Worm (Caenorhabditis elegans) whole organism, L4 larva: ENCODE results near the gene gbb-1.

Experiments
- F44E2.7 ChIP-seq: fragments of 200-800 bp; sonication (Bioruptor generic); IDR thresholded peaks from 2 replicates; pipeline ENCODE4 v2.1.2; 2022; ENCODE audit warnings: missing genetic modification characterization, missing compliant biosample characterization
- T20F7.1 ChIP-seq: fragments of 200-800 bp; sonication (Bioruptor generic); optimal IDR thresholded peaks from 2 replicates; lab custom pipeline; 2018; ENCODE audit warnings: mild to moderate bottlenecking, missing genetic modification characterization, missing compliant biosample characterization
- T26A8.4 ChIP-seq: fragments of 200-800 bp; sonication (Bioruptor generic); IDR thresholded peaks from 2 replicates; pipeline ENCODE4 v1.3.6; 2022; ENCODE audit warnings: missing genetic modification characterization, missing compliant biosample characterization
- ZK337.2 ChIP-seq: fragments of 200-800 bp; sonication (Bioruptor generic); IDR thresholded peaks from 2 replicates; pipeline ENCODE4 v1.3.6; 2022; ENCODE audit warnings: missing genetic modification reagents, missing genetic modification characterization, missing compliant biosample characterization
- ZK546.5 ChIP-seq, 2 experiments: sonication (generic microtip); optimal IDR thresholded peaks; 2 replicates each; lab custom pipeline; 2017; ENCODE audit warnings: missing biosample characterization in 2 of 2, missing genetic modification characterization in 2 of 2
- aha-1 ChIP-seq: fragments of 150-350 bp; peaks from one replicate; lab custom pipeline; 2014; ENCODE audit warnings: missing biosample characterization, missing genetic modification characterization
- aly-2 ChIP-seq: sonication (generic microtip); optimal IDR thresholded peaks from 2 replicates; lab custom pipeline; 2018; ENCODE audit warnings: missing biosample characterization, missing genetic modification characterization
- arid-1 ChIP-seq: fragments of 200-800 bp; sonication (Bioruptor generic); conservative IDR thresholded peaks from 2 replicates; pipeline ENCODE4 v1.3.6; 2022; ENCODE audit warnings: missing genetic modification reagents, missing genetic modification characterization, missing compliant biosample characterization
- ceh-62 ChIP-seq: sonication (generic microtip); optimal IDR thresholded peaks from 2 replicates; lab custom pipeline; 2017; ENCODE audit warnings: missing biosample characterization, missing genetic modification characterization
- daf-12 ChIP-seq: fragments of 150-350 bp; optimal IDR thresholded peaks from 2 replicates; lab custom pipeline; 2014; ENCODE audit warnings: missing biosample characterization, missing genetic modification reagents, missing genetic modification characterization
- daf-19 ChIP-seq: fragments of 200-800 bp; sonication (Bioruptor generic); conservative IDR thresholded peaks from 2 replicates; pipeline ENCODE4 v1.3.6; 2022; ENCODE audit warnings: missing genetic modification characterization, missing compliant biosample characterization
- dmd-6 ChIP-seq: fragments of 200-800 bp; sonication (Bioruptor generic); IDR thresholded peaks from 2 replicates; pipeline ENCODE4 v1.3.6; 2022; ENCODE audit warnings: missing genetic modification reagents, missing genetic modification characterization, missing compliant biosample characterization
- dmd-8 ChIP-seq: fragments of 200-800 bp; sonication (Bioruptor generic); IDR thresholded peaks from 2 replicates; pipeline ENCODE4 v1.3.6; 2022; ENCODE audit warnings: missing genetic modification characterization, missing compliant biosample characterization
- dmd-9 ChIP-seq: fragments of 200-800 bp; sonication (Bioruptor generic); IDR thresholded peaks from 2 replicates; pipeline ENCODE4 v1.3.6; 2022; ENCODE audit warnings: missing genetic modification reagents, missing genetic modification characterization, missing compliant biosample characterization
- egl-27 ChIP-seq: sonication (generic microtip); optimal IDR thresholded peaks from 3 replicates; lab custom pipeline; 2017; ENCODE audit warnings: missing biosample characterization, missing genetic modification reagents, missing genetic modification characterization
- egl-43 ChIP-seq: fragments of 200-800 bp; sonication (Bioruptor generic); IDR thresholded peaks from 2 replicates; pipeline ENCODE4 v1.3.6; 2022; ENCODE audit warnings: missing genetic modification reagents, missing genetic modification characterization, missing compliant biosample characterization
- gei-8 ChIP-seq: fragments of 200-800 bp; sonication (Bioruptor generic); optimal IDR thresholded peaks from 2 replicates; lab custom pipeline; 2018; ENCODE audit warnings: mild to moderate bottlenecking, missing genetic modification characterization, missing compliant biosample characterization
- hif-1 ChIP-seq, 2 experiments: sonication (generic microtip); optimal IDR thresholded peaks; 2 replicates each; lab custom pipeline; 2016 to 2017; ENCODE audit warnings: missing compliant biosample characterization in 2 of 2, missing genetic modification characterization in 2 of 2, missing genetic modification reagents in 2 of 2, missing genotype in 2 of 2, mild to moderate bottlenecking in 1 of 2
- hlh-11 ChIP-seq: fragments of 200-800 bp; sonication (Bioruptor generic); optimal IDR thresholded peaks from 2 replicates; lab custom pipeline; 2018; ENCODE audit warnings: mild to moderate bottlenecking, missing genetic modification characterization, missing compliant biosample characterization
- hlh-30 ChIP-seq: sonication (generic microtip); optimal IDR thresholded peaks from 2 replicates; lab custom pipeline; 2017; ENCODE audit warnings: antibody characterized with exemption, mild to moderate bottlenecking, missing genetic modification characterization, missing compliant biosample characterization; ENCODE audit not compliant: insufficient read depth
- hmg-1.1 ChIP-seq: fragments of 200-800 bp; sonication (Bioruptor generic); IDR thresholded peaks from 2 replicates; pipeline ENCODE4 v1.3.6; 2022; ENCODE audit warnings: missing genetic modification reagents, missing genetic modification characterization, missing compliant biosample characterization
- lin-1 ChIP-seq: fragments of 200-800 bp; sonication (Bioruptor generic); IDR thresholded peaks from 2 replicates; pipeline ENCODE4 v1.3.6; 2022; ENCODE audit warnings: missing genetic modification reagents, missing genetic modification characterization, missing compliant biosample characterization
- lir-3 ChIP-seq: sonication (generic microtip); optimal IDR thresholded peaks from 2 replicates; lab custom pipeline; 2016; ENCODE audit warnings: mild to moderate bottlenecking, missing genetic modification characterization, missing compliant biosample characterization
- mep-1 ChIP-seq: fragments of 150-350 bp; sonication (generic microtip); optimal IDR thresholded peaks from 3 replicates; lab custom pipeline; 2014; ENCODE audit warnings: missing biosample characterization, missing genetic modification characterization
- nhr-10 ChIP-seq: fragments of 150-350 bp; optimal IDR thresholded peaks from 2 replicates; lab custom pipeline; 2014; ENCODE audit warnings: missing biosample characterization, missing genetic modification characterization
- nhr-11 ChIP-seq: fragments of 150-350 bp; optimal IDR thresholded peaks from 2 replicates; lab custom pipeline; 2014; ENCODE audit warnings: missing biosample characterization, missing genetic modification characterization
- nhr-111 ChIP-seq: fragments of 200-800 bp; sonication (Bioruptor generic); optimal IDR thresholded peaks from 2 replicates; lab custom pipeline; 2018; ENCODE audit warnings: mild to moderate bottlenecking, missing genetic modification characterization, missing compliant biosample characterization
- nhr-41 ChIP-seq: fragments of 200-800 bp; sonication (Bioruptor generic); IDR thresholded peaks from 2 replicates; pipeline ENCODE4 v1.3.6; 2022; ENCODE audit warnings: missing genetic modification reagents, missing genetic modification characterization, missing compliant biosample characterization
- nhr-48 ChIP-seq: sonication (generic microtip); optimal IDR thresholded peaks from 2 replicates; lab custom pipeline; 2016; ENCODE audit warnings: mild to moderate bottlenecking, missing genetic modification characterization, missing compliant biosample characterization
- nhr-76 ChIP-seq: fragments of 150-350 bp; optimal IDR thresholded peaks from 2 replicates; lab custom pipeline; 2014; ENCODE audit warnings: missing biosample characterization, missing genetic modification characterization
- rbr-2 ChIP-seq: sonication (generic microtip); optimal IDR thresholded peaks from 2 replicates; lab custom pipeline; 2016; ENCODE audit warnings: missing genotype, missing genetic modification characterization, missing compliant biosample characterization
- set-16 ChIP-seq: fragments of 200-800 bp; sonication (Bioruptor generic); IDR thresholded peaks from 2 replicates; pipeline ENCODE4 v1.3.6; 2022; ENCODE audit warnings: missing genetic modification reagents, missing genetic modification characterization, missing compliant biosample characterization
- unc-130 ChIP-seq: sonication (generic microtip); optimal IDR thresholded peaks from 2 replicates; lab custom pipeline; 2016; ENCODE audit warnings: missing genetic modification reagents, missing genetic modification characterization, missing compliant biosample characterization
- unc-62 ChIP-seq, 3 experiments: fragments of 150-350 bp in 1 of 3; sonication (generic microtip); optimal IDR thresholded peaks in 2 of 3; peaks in 1 of 3; 1 replicate in 1 of 3; 2 replicates in 2 of 3; lab custom pipeline; 2014 to 2017; ENCODE audit warnings: missing biosample characterization in 3 of 3, missing genetic modification characterization in 3 of 3, missing genetic modification reagents in 3 of 3, missing genotype in 1 of 3
- zip-11 ChIP-seq: fragments of 200-800 bp; sonication (Bioruptor generic); IDR thresholded peaks from 2 replicates; pipeline ENCODE4 v1.3.6; 2022; ENCODE audit warnings: missing genetic modification characterization, missing compliant biosample characterization
- zip-2 ChIP-seq: fragments of 150-350 bp; optimal IDR thresholded peaks from 2 replicates; lab custom pipeline; 2014; ENCODE audit warnings: missing biosample characterization, missing genetic modification characterization

Gene gbb-1

DNA sequence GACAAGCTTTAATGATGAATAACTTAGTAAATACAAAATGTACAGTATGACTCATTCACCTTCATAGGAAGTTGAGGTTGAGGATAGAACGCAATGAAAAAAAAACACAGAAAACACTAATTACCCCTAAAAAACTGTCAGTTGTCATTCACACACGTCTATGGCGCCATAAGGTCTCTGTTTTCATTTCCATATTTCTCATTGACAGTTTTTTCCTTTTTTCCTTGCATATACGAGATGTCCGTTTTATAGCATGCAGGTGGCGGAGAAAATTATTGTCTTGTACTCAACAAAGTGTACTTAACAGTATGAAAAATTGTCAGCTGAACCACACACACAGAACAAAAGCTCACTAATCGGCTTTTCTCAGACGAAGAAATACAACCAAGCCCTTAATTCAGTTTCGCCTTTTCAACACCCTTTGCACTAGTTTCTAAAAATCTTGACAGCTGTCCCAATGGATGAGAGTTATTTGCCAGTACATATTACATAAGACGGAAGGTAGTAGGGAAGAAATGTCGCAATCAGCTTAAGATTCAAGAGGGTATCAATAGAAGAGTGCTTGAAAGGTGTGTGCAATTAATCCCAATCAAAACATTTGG lies 35.0 kb upstream of the gbb-1 start:
- TF ChIP-seq T26A8.4 (GFP tag; lab: Robert Waterston, UW) (no peak), ZK337.2 (no peak), aha-1 (no peak), unc-62 (GFP tag; optimal IDR thresholded peaks at IDR 0.05 in 1 of 2; lab: Kevin White, UChicago) (peak in 1 of 2 experiments; percentile 95), unc-62 (tag; optimal IDR thresholded peaks at IDR 0.05; lab: Kevin White, UChicago) (no peak)

DNA sequence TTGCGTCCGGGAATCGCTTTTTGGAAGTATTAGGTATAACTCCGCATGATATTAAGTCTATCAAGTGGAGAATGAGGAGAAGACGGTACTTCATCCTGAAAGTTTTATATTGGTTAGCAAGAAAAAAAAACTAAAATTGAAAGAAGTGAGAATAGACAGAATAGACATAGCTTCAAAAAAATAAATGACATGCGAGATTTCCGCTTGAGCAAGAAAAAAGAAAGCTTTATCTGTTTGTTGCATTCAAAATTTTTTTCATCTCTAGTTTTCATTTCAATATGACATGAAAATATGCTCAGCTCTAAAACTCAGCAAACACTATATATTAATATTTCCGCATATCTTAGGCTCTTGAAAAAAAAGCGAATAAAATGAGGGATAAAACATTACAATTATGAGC lies 33.8 kb upstream of the gbb-1 start, which contains the start of gene hst-3.2:
Gene hst-3.2, minus strand, starts transcription at position 101 of the 400 bp plus-strand sequence.
- TF ChIP-seq dmd-9 (GFP tag; lab: Robert Waterston, UW) = no peak
- no peak for TF ChIP-seq daf-19 (GFP tag; lab: Robert Waterston, UW)
- TF ChIP-seq nhr-11 (tag; lab: Kevin White, UChicago) = no peak
- no peak for TF ChIP-seq hlh-11 (tag; lab: Kevin White, UChicago)
- TF ChIP-seq zip-11 = no peak
- TF ChIP-seq rbr-2 (tag; lab: Kevin White, UChicago) = no peak
- TF ChIP-seq ceh-62 (tag; lab: Kevin White, UChicago) = no peak
- TF ChIP-seq aly-2 (tag; lab: Kevin White, UChicago) = no peak
- TF ChIP-seq arid-1 (GFP tag; lab: Robert Waterston, UW) = no peak
- no peak for TF ChIP-seq nhr-41 (GFP tag; lab: Robert Waterston, UW)

DNA sequence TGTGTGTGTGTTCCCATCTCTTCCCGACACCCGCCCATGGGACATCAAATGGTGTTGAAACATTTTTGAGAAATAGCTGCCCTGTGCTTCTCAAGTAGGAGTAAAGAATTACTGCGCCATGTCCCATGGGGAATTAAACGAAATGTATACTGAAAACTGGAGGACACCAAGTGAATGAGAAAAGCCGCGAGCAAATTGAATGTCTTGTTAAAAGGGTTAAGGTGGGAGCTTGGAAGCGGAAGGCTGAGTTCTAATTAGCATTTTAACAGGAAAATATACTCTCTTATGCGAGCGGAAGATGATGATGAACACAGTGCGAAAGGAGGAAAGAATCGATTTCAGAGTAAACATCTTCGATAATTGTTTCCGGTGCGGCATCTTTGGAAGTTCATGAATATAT lies 33.3 kb upstream of the gbb-1 start:
- TF ChIP-seq gei-8 (GFP tag; lab: Kevin White, UChicago) (no peak), nhr-111 (no peak), nhr-10 (tag; lab: Kevin White, UChicago) (no peak), egl-43 (GFP tag; lab: Robert Waterston, UW) (0 out of 2 replicates have a peak, but pooled peaks have one; percentile 13), dmd-8 (no peak), hif-1 (tag; optimal IDR thresholded peaks at IDR 0.05; lab: Kevin White, UChicago) (no peak), hlh-30 (tag; lab: Kevin White, UChicago) (no peak), lir-3 (no peak), nhr-76 (no peak), nhr-48 (tag; lab: Kevin White, UChicago) (no peak), unc-62 (GFP tag; optimal IDR thresholded peaks at IDR 0.05 in 1 of 2; lab: Kevin White, UChicago) (peak in 1 of 2 experiments; percentile 15), unc-62 (tag; optimal IDR thresholded peaks at IDR 0.05; lab: Kevin White, UChicago) (no peak), mep-1 (tag; lab: Kevin White, UChicago) (no peak), dmd-9 (GFP tag; lab: Robert Waterston, UW) (no peak), set-16 (GFP tag; lab: Robert Waterston, UW) (0 out of 2 replicates have a peak, but pooled peaks have one; percentile 15), dmd-6 (no peak), zip-2 (tag; lab: Kevin White, UChicago) (no peak), lin-1 (GFP tag; lab: Robert Waterston, UW) (no peak), F44E2.7 (GFP tag; lab: Robert Waterston, UW) (no peak)
- TF ChIP-seq, all 104 proteins: peak for 3

DNA sequence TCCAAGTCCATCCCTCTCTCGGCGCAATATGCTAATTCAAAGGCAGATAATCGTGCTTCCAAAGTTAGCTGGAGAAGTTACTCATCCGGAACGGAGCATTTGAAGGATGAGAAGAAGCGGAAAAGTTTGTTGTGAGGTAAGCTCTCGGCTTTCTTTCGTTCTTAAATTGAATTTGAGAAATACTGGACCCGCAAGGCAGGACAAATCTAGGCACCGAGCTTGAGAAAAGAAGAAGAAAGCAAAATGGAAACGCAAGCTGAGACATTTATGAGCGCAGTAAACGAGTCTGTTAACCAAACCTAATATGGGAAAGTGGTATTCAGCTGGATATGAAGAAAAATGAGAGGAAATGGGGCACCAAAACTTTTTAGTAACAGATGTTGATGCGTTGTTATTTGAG lies 31.8 kb upstream of the gbb-1 start:
- no peak for TF ChIP-seq hlh-30 (tag; lab: Kevin White, UChicago)
- TF ChIP-seq daf-12 (tag; lab: Kevin White, UChicago) = no peak
- TF ChIP-seq T20F7.1 (GFP tag; lab: Kevin White, UChicago) = no peak
- TF ChIP-seq unc-130 (GFP tag; lab: Kevin White, UChicago) = no peak
- no peak for TF ChIP-seq ZK546.5 (tag; optimal IDR thresholded peaks at IDR 0.05; lab: Kevin White, UChicago)
- TF ChIP-seq egl-27 (tag; lab: Kevin White, UChicago) = no peak
- TF ChIP-seq hmg-1.1 (GFP tag; lab: Robert Waterston, UW) = no peak
- TF ChIP-seq, all 104 proteins: peak for 0
